Worm (Caenorhabditis elegans) whole organism, late embryonic: ENCODE measurements around the gene trxr-1.

Experiments used
- C38D4.7 ChIP-seq: fragments of 200-800 bp; sonication (Bioruptor generic); optimal IDR thresholded peaks from 2 replicates; lab custom pipeline; 2018; ENCODE audit warnings: mild to moderate bottlenecking, missing genetic modification characterization, moderate library complexity, missing compliant biosample characterization
- ceh-2 ChIP-seq: sonication (generic microtip); optimal IDR thresholded peaks from 2 replicates; lab custom pipeline; 2016; ENCODE audit warnings: missing genotype, missing genetic modification characterization, missing compliant biosample characterization
- ceh-45 ChIP-seq: fragments of 200-800 bp; sonication (Bioruptor generic); IDR thresholded peaks from 2 replicates; pipeline ENCODE4 v1.3.6; 2022; ENCODE audit warnings: missing genetic modification reagents, missing genetic modification characterization, missing compliant biosample characterization
- ceh-6 ChIP-seq: fragments of 200-800 bp; sonication (Bioruptor generic); optimal IDR thresholded peaks from 2 replicates; lab custom pipeline; 2018; ENCODE audit warnings: mild to moderate bottlenecking, missing genetic modification characterization, missing compliant biosample characterization
- eyg-1 ChIP-seq: sonication (generic microtip); optimal IDR thresholded peaks from 2 replicates; lab custom pipeline; 2016; ENCODE audit warnings: missing genotype, missing genetic modification characterization, missing compliant biosample characterization
- fkh-6 ChIP-seq: sonication (generic microtip); optimal IDR thresholded peaks from 2 replicates; lab custom pipeline; 2016; ENCODE audit warnings: missing genetic modification characterization, missing compliant biosample characterization
- gmeb-2 ChIP-seq: sonication (generic microtip); optimal IDR thresholded peaks from 2 replicates; lab custom pipeline; 2016; ENCODE audit warnings: missing genetic modification characterization, inconsistent platforms, missing compliant biosample characterization
- hlh-13 ChIP-seq: fragments of 200-800 bp; sonication (Bioruptor generic); optimal IDR thresholded peaks from 2 replicates; lab custom pipeline; 2018; ENCODE audit warnings: mild to moderate bottlenecking, missing genetic modification characterization, missing compliant biosample characterization
- nhr-11 ChIP-seq: fragments of 150-350 bp; optimal IDR thresholded peaks from 2 replicates; lab custom pipeline; 2014; ENCODE audit warnings: missing biosample characterization, missing genetic modification characterization
- nhr-232 ChIP-seq: sonication (generic microtip); optimal IDR thresholded peaks from 2 replicates; lab custom pipeline; 2016; ENCODE audit warnings: missing genetic modification characterization, missing compliant biosample characterization
- pha-4 ChIP-seq: fragments of 150-350 bp; optimal IDR thresholded peaks from 2 replicates; lab custom pipeline; 2018; ENCODE audit warnings: missing biosample characterization, missing genetic modification reagents, missing genetic modification characterization
- pqm-1 ChIP-seq: sonication (generic microtip); optimal IDR thresholded peaks from 2 replicates; lab custom pipeline; 2016; ENCODE audit warnings: missing genetic modification characterization, missing compliant biosample characterization
- ref-2 ChIP-seq: sonication (generic microtip); optimal IDR thresholded peaks from 2 replicates; lab custom pipeline; 2016; ENCODE audit warnings: missing genetic modification characterization, missing compliant biosample characterization
- sox-4 ChIP-seq: sonication (generic microtip); optimal IDR thresholded peaks from 2 replicates; lab custom pipeline; 2017; ENCODE audit warnings: mild to moderate bottlenecking, missing genetic modification characterization, inconsistent platforms, missing compliant biosample characterization
- unc-55 ChIP-seq: sonication (generic microtip); optimal IDR thresholded peaks from 2 replicates; lab custom pipeline; 2017; ENCODE audit warnings: missing biosample characterization, missing genetic modification reagents, missing genetic modification characterization

Gene trxr-1

DNA sequence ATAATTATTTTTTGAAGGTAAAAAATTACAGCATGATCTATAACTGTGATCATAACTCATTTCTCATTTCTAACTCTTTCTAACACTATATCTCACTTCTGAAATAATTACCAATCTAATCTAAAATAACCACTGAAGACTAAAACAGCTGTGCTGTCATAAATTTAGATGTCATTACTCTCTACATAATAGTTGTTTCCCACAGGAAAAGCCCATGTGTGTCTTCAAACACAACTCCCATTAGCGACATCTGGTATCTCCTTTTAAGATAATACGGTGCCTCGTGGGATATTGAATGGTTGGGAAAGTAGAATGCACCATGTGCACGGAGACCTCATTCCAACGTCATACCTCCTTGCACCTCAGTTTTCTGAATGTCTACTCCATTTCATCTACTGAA lies 53.3 kb downstream of the trxr-1 start, which contains the start of gene Y43B11AL.1:
TSS of gene Y43B11AL.1 (plus strand) at position 301 of the 400 bp plus-strand sequence.
- no peak for TF ChIP-seq hlh-13
- TF ChIP-seq C38D4.7 (GFP tag; lab: Kevin White, UChicago): no peak
- no peak for TF ChIP-seq eyg-1 (tag; lab: Kevin White, UChicago)
- no peak for TF ChIP-seq ref-2 (tag; lab: Kevin White, UChicago)
- no peak for TF ChIP-seq pqm-1 (tag; lab: Kevin White, UChicago)
- TF ChIP-seq gmeb-2 (tag; lab: Kevin White, UChicago): no peak
- TF ChIP-seq fkh-6 (tag; lab: Kevin White, UChicago): no peak
- no peak for TF ChIP-seq nhr-232 (tag; lab: Kevin White, UChicago)
- no peak for TF ChIP-seq ceh-6 (GFP tag; lab: Kevin White, UChicago)
- no peak for TF ChIP-seq nhr-11 (tag; lab: Kevin White, UChicago)
- no peak for TF ChIP-seq unc-55 (GFP tag; lab: Kevin White, UChicago)
- no peak for TF ChIP-seq ceh-45
- TF ChIP-seq sox-4: no peak
- TF ChIP-seq pha-4: no peak
- TF ChIP-seq ceh-2 (tag; lab: Kevin White, UChicago): no peak
